Fruit fly (Drosophila melanogaster) whole organism, prepupa: ENCODE results near the gene dally.

ENCODE experiments used
- Blimp-1 ChIP-seq: fragments of 200-800 bp; sonication (Bioruptor generic); optimal IDR thresholded peaks from 3 replicates; lab custom pipeline; 2017; ENCODE audit warnings: missing biosample characterization, missing genetic modification characterization, mild to moderate bottlenecking, moderate library complexity, missing genetic modification reagents
- CG10631 ChIP-seq: fragments of 200-800 bp; sonication (Bioruptor generic); optimal IDR thresholded peaks from 2 replicates; lab custom pipeline; 2016; ENCODE audit warnings: missing biosample characterization, missing genetic modification characterization
- CG10669 ChIP-seq: fragments of 200-800 bp; sonication (Bioruptor generic); optimal IDR thresholded peaks from 3 replicates; lab custom pipeline; 2018; ENCODE audit warnings: missing biosample characterization, mild to moderate bottlenecking, missing genetic modification characterization, moderate library complexity
- CG11294 ChIP-seq: fragments of 200-800 bp; sonication (Bioruptor generic); IDR thresholded peaks from 2 replicates; pipeline ENCODE4 v1.3.6; 2022; ENCODE audit warnings: missing biosample characterization, missing genetic modification characterization
- CG11902 ChIP-seq: fragments of 200-800 bp; sonication (Bioruptor generic); optimal IDR thresholded peaks from 3 replicates; lab custom pipeline; 2016; ENCODE audit warnings: missing biosample characterization, missing genetic modification characterization
- CG15336 ChIP-seq: fragments of 200-800 bp; sonication (Bioruptor generic); IDR thresholded peaks from 2 replicates; pipeline ENCODE4 v1.3.6; 2022; ENCODE audit warnings: missing biosample characterization, missing genetic modification characterization
- CG1621 ChIP-seq: fragments of 200-800 bp; sonication (Bioruptor generic); optimal IDR thresholded peaks from 3 replicates; lab custom pipeline; 2018; ENCODE audit warnings: missing biosample characterization, mild to moderate bottlenecking, missing genetic modification characterization
- CG16779 ChIP-seq: fragments of 200-800 bp; sonication (Bioruptor generic); optimal IDR thresholded peaks from 3 replicates; lab custom pipeline; 2017; ENCODE audit warnings: missing biosample characterization, mild to moderate bottlenecking, missing genetic modification characterization
- CG32006 ChIP-seq: fragments of 200-800 bp; sonication (Bioruptor generic); optimal IDR thresholded peaks from 3 replicates; lab custom pipeline; 2017; ENCODE audit warnings: missing biosample characterization, mild to moderate bottlenecking, missing genetic modification characterization
- CG4318 ChIP-seq: fragments of 200-800 bp; sonication (Bioruptor generic); optimal IDR thresholded peaks from 3 replicates; lab custom pipeline; 2017; ENCODE audit warnings: missing biosample characterization, mild to moderate bottlenecking, missing genetic modification characterization
- CG6163 ChIP-seq: fragments of 200-800 bp; sonication (Bioruptor generic); IDR thresholded peaks from 3 replicates; pipeline ENCODE4 v1.3.6; 2022; ENCODE audit warnings: missing biosample characterization, missing genetic modification characterization
- CG6276 ChIP-seq: fragments of 200-800 bp; sonication (Bioruptor generic); optimal IDR thresholded peaks from 2 replicates; lab custom pipeline; 2017; ENCODE audit warnings: missing biosample characterization, mild to moderate bottlenecking, missing genetic modification characterization
- CG6792 ChIP-seq: fragments of 200-800 bp; sonication (Bioruptor generic); optimal IDR thresholded peaks from 3 replicates; lab custom pipeline; 2016; ENCODE audit warnings: missing biosample characterization, missing genetic modification characterization
- CG6854 ChIP-seq: fragments of 200-800 bp; sonication (Bioruptor generic); optimal IDR thresholded peaks from 2 replicates; lab custom pipeline; 2017; ENCODE audit warnings: missing biosample characterization, mild to moderate bottlenecking, missing genetic modification characterization
- CG8119 ChIP-seq: fragments of 200-800 bp; sonication (Bioruptor generic); IDR thresholded peaks from 3 replicates; pipeline ENCODE4 v1.3.6; 2022; ENCODE audit warnings: missing biosample characterization, missing genetic modification characterization
- CG8632 ChIP-seq: fragments of 200-800 bp; sonication (Bioruptor generic); optimal IDR thresholded peaks from 3 replicates; lab custom pipeline; 2016; ENCODE audit warnings: missing biosample characterization, missing genetic modification characterization
- CG9139 ChIP-seq: fragments of 200-800 bp; sonication (Bioruptor generic); optimal IDR thresholded peaks from 3 replicates; lab custom pipeline; 2017; ENCODE audit warnings: missing biosample characterization, mild to moderate bottlenecking, missing genetic modification characterization
- Eip75B ChIP-seq: fragments of 200-800 bp; sonication (Bioruptor generic); optimal IDR thresholded peaks from 3 replicates; lab custom pipeline; 2016; ENCODE audit warnings: missing biosample characterization, missing genetic modification characterization
- Eip78C ChIP-seq: fragments of 200-800 bp; sonication (Bioruptor generic); peaks from one replicate; lab custom pipeline; 2016; ENCODE audit warnings: missing biosample characterization, missing genetic modification characterization
- Eip93F ChIP-seq: fragments of 200-800 bp; sonication (Bioruptor generic); optimal IDR thresholded peaks from 2 replicates; lab custom pipeline; 2016; ENCODE audit warnings: missing biosample characterization, mild to moderate bottlenecking, missing genetic modification characterization
- Gug ChIP-seq: fragments of 200-800 bp; sonication (Bioruptor generic); IDR thresholded peaks from 2 replicates; pipeline ENCODE4 v1.3.6; 2022; ENCODE audit warnings: missing biosample characterization, missing genetic modification characterization
- Hr4 ChIP-seq: fragments of 200-800 bp; sonication (Bioruptor generic); optimal IDR thresholded peaks from 3 replicates; lab custom pipeline; 2016; ENCODE audit warnings: missing biosample characterization, missing genetic modification characterization
- Lpt ChIP-seq: fragments of 200-800 bp; sonication (Bioruptor generic); optimal IDR thresholded peaks from 3 replicates; lab custom pipeline; 2016; ENCODE audit warnings: missing biosample characterization, missing genetic modification characterization
- OdsH ChIP-seq: fragments of 200-800 bp; sonication (Bioruptor generic); optimal IDR thresholded peaks from 3 replicates; lab custom pipeline; 2016; ENCODE audit warnings: missing biosample characterization, missing genetic modification characterization
- Smox ChIP-seq: fragments of 200-800 bp; sonication (Bioruptor generic); optimal IDR thresholded peaks from 3 replicates; lab custom pipeline; 2016; ENCODE audit warnings: missing biosample characterization, missing genetic modification characterization
- Sox14 ChIP-seq: fragments of 200-800 bp; sonication (Bioruptor generic); optimal IDR thresholded peaks from 3 replicates; lab custom pipeline; 2016; ENCODE audit warnings: missing biosample characterization, missing genetic modification characterization
- Sox15 ChIP-seq: fragments of 200-800 bp; sonication (Bioruptor generic); optimal IDR thresholded peaks from 3 replicates; lab custom pipeline; 2016; ENCODE audit warnings: missing biosample characterization, missing genetic modification characterization
- achi ChIP-seq: fragments of 200-800 bp; sonication (Bioruptor generic); optimal IDR thresholded peaks from 3 replicates; lab custom pipeline; 2016; ENCODE audit warnings: missing biosample characterization, missing genetic modification characterization
- cyc ChIP-seq: fragments of 200-800 bp; sonication (Bioruptor generic); optimal IDR thresholded peaks from 3 replicates; lab custom pipeline; 2016; ENCODE audit warnings: missing biosample characterization, missing genetic modification characterization
- eg ChIP-seq: fragments of 200-800 bp; sonication (Bioruptor generic); IDR thresholded peaks from 3 replicates; pipeline ENCODE4 v1.3.6; 2022; ENCODE audit warnings: missing biosample characterization, missing genetic modification characterization
- fd59A ChIP-seq: fragments of 200-800 bp; sonication (Bioruptor generic); optimal IDR thresholded peaks from 2 replicates; lab custom pipeline; 2017; ENCODE audit warnings: missing biosample characterization, mild to moderate bottlenecking, missing genetic modification characterization, missing genetic modification reagents
- fkh ChIP-seq: fragments of 200-800 bp; sonication (Bioruptor generic); optimal IDR thresholded peaks from 3 replicates; lab custom pipeline; 2017; ENCODE audit warnings: missing biosample characterization, mild to moderate bottlenecking, missing genetic modification characterization, moderate library complexity
- lz ChIP-seq: fragments of 200-800 bp; sonication (Bioruptor generic); optimal IDR thresholded peaks from 3 replicates; lab custom pipeline; 2016; ENCODE audit warnings: missing biosample characterization, missing genetic modification characterization
- net ChIP-seq: fragments of 200-800 bp; sonication (Bioruptor generic); optimal IDR thresholded peaks from 3 replicates; lab custom pipeline; 2016; ENCODE audit warnings: missing biosample characterization, missing genetic modification characterization
- salr ChIP-seq, 2 experiments: fragments of 200-800 bp; sonication (Bioruptor generic); optimal IDR thresholded peaks; 3 replicates each; lab custom pipeline; 2016 to 2018; ENCODE audit warnings: missing biosample characterization in 2 of 2, missing genetic modification characterization in 2 of 2, mild to moderate bottlenecking in 1 of 2
- spab ChIP-seq: fragments of 200-800 bp; sonication (Bioruptor generic); optimal IDR thresholded peaks from 2 replicates; lab custom pipeline; 2017; ENCODE audit warnings: missing biosample characterization, mild to moderate bottlenecking, missing genetic modification characterization, missing genetic modification reagents
- ss ChIP-seq, 2 experiments: fragments of 200-800 bp; sonication (Bioruptor generic); optimal IDR thresholded peaks; 2 replicates in 1 of 2; 3 replicates in 1 of 2; lab custom pipeline; 2017 to 2018; ENCODE audit warnings: mild to moderate bottlenecking in 2 of 2, missing biosample characterization in 2 of 2, missing genetic modification characterization in 2 of 2, moderate library complexity in 1 of 2
- svp ChIP-seq: fragments of 200-800 bp; sonication (Bioruptor generic); peaks from one replicate; lab custom pipeline; 2016; ENCODE audit warnings: missing biosample characterization, missing genetic modification characterization
- topi ChIP-seq: fragments of 200-800 bp; sonication (Bioruptor generic); optimal IDR thresholded peaks from 3 replicates; lab custom pipeline; 2016; ENCODE audit warnings: missing biosample characterization, missing genetic modification characterization
- vri ChIP-seq: fragments of 200-800 bp; sonication (Bioruptor generic); optimal IDR thresholded peaks from 3 replicates; lab custom pipeline; 2016; ENCODE audit warnings: missing biosample characterization, mild to moderate bottlenecking, missing genetic modification characterization

Gene dally

DNA sequence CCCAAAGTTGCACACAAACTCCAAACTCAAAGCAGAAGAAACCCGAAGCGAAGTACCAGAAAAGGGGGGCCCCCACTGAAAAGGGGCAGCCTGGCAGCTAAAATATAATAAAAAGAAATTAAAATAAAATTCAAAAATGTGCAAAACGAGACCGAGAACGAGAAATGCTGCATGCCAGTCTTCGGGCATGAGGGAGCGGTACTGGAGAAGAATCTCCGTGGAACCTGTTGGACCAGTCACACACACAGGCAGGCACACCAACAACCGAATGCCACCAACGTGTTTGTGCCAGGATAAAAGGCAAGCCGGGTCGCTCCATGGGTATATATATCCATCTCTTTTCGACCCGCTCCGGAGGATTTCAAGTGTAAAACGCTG is 2.3 kb upstream of the dally start (continued):
- TF ChIP-seq CG16779 (tag; lab: Kevin White, UChicago) (no peak), CG4318 (GFP tag; lab: Kevin White, UChicago) (no peak), CG11902 (GFP tag; lab: Kevin White, UChicago) (no peak), Sox14 (GFP tag; lab: Kevin White, UChicago) (no peak), fd59A (GFP tag; lab: Kevin White, UChicago) (no peak), CG6163 (GFP tag; lab: Robert Waterston, UW) (peak; percentile 46; the same call in 2 of the 3 replicates), eg (GFP tag; lab: Robert Waterston, UW) (no peak), Sox15 (GFP tag; lab: Kevin White, UChicago) (no peak), CG6854 (GFP tag; lab: Kevin White, UChicago) (peak; percentile 30), svp (GFP tag; lab: Kevin White, UChicago) (peak; percentile 43), CG15336 (peak; percentile 25; the same call in 1 of the 2 replicates), Eip78C (GFP tag; lab: Kevin White, UChicago) (peak; percentile 69), CG6276 (GFP tag; lab: Kevin White, UChicago) (peak; percentile 37), CG11294 (GFP tag; lab: Robert Waterston, UW) (no peak), CG9139 (GFP tag; lab: Kevin White, UChicago) (peak; percentile 3), vri (peak; percentile 18), net (GFP tag; lab: Kevin White, UChicago) (no peak), CG10631 (GFP tag; lab: Kevin White, UChicago) (no peak), lz (GFP tag; lab: Kevin White, UChicago) (no peak), Gug (GFP tag; lab: Robert Waterston, UW) (no peak), Lpt (peak; percentile 58), CG10669 (no peak), Eip75B (GFP tag; lab: Kevin White, UChicago) (peak; percentile 7), Smox (GFP tag; lab: Kevin White, UChicago) (no peak), CG6792 (no peak), cyc (GFP tag; lab: Kevin White, UChicago) (no peak), spab (GFP tag; lab: Kevin White, UChicago) (peak; percentile 34), CG8632 (GFP tag; lab: Kevin White, UChicago) (no peak), OdsH (GFP tag; lab: Kevin White, UChicago) (no peak), salr (GFP tag; optimal IDR thresholded peaks at IDR 0.05; lab: Kevin White, UChicago) (no peak), fkh (GFP tag; lab: Kevin White, UChicago) (no peak), Hr4 (GFP tag; lab: Kevin White, UChicago) (no peak)

DNA sequence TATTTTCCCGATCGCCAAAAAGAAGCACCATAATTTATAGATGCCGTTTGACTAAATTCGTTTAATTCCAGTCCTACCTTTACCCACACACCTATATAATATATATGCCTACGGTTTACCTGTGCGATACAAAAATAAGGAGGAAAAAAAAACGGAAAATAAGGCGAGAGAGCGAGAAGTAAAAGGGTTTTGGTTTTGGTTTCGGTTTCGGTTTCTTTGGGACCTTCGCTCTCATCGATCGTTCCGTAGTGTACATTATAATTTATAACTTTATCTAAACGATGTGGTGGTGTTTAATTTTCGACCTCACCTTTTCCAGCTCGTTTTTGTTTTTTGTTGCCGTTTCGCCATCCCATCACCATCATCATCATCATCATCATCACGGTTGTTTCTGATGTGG is 1.7 kb upstream of the dally start:
- peak; percentile 86 for TF ChIP-seq Blimp-1 (GFP tag; lab: Kevin White, UChicago)
- no peak for TF ChIP-seq CG1621 (tag; lab: Kevin White, UChicago)
- TF ChIP-seq topi, result no peak
- TF ChIP-seq Eip75B (GFP tag; lab: Kevin White, UChicago), result no peak
- no peak for TF ChIP-seq fkh (GFP tag; lab: Kevin White, UChicago)
- no peak for TF ChIP-seq CG9139 (GFP tag; lab: Kevin White, UChicago)
- no peak for TF ChIP-seq Hr4 (GFP tag; lab: Kevin White, UChicago)
- peak; percentile 30 for TF ChIP-seq Eip78C (GFP tag; lab: Kevin White, UChicago)
- TF ChIP-seq CG32006 (GFP tag; lab: Kevin White, UChicago), result no peak
- no peak for TF ChIP-seq ss (GFP tag; optimal IDR thresholded peaks at IDR 0.05; lab: Kevin White, UChicago)

DNA sequence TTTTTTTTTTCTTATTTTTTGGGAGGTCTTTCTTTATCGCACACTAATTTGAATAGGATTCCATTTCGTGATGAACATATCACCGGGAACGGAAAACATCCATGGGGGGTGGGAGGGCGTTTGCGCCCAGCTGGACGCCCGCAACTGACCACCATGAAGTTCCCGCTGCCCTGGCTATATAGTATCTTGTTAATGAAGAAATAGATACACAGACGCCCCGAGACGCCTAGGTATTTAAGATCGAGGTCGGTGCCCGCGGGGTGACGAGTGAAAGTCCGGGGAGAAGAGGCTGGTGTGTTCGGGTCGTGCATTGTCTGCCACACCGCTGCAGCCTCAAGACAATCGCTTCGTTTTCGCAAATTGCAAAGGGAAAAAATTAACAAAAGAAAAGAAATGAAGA is 1.3 kb upstream of the dally start:
- no peak for TF ChIP-seq svp (GFP tag; lab: Kevin White, UChicago)
- no peak for TF ChIP-seq achi (GFP tag; lab: Kevin White, UChicago)
- TF ChIP-seq CG6276 (GFP tag; lab: Kevin White, UChicago), result no peak
- no peak for TF ChIP-seq Eip93F
- no peak for TF ChIP-seq CG8119 (GFP tag; lab: Robert Waterston, UW)
- no peak for TF ChIP-seq fd59A (GFP tag; lab: Kevin White, UChicago)
- no peak for TF ChIP-seq CG1621 (tag; lab: Kevin White, UChicago)
- no peak for TF ChIP-seq Lpt
